Worm (Caenorhabditis elegans): Measurements from ENCODE around the gene dgn-1.

Gene dgn-1

ce11 chrX:10914421-10915277, 14.1 kb downstream of the dgn-1 start (continued):
- TF ChIP-seq C16A3.4 (tag; optimal IDR thresholded peaks at IDR 0.05) (no peak), ceh-82 (tag; optimal IDR thresholded peaks at IDR 0.05) (no peak), nhr-85 (tag) (peak; percentile 83), pqm-1 (tag; optimal IDR thresholded peaks at IDR 0.05) (no peak), nhr-84 (tag; optimal IDR thresholded peaks at IDR 0.05) (no peak), elt-2 (tag; optimal IDR thresholded peaks at IDR 0.05) (peak; percentile 66), unc-130 (tag; optimal IDR thresholded peaks at IDR 0.05) (no peak), C34B4.2 (tag; optimal IDR thresholded peaks at IDR 0.05) (no peak), ces-1 (GFP tag; optimal IDR thresholded peaks at IDR 0.05) (no peak), sup-37 (GFP tag; optimal IDR thresholded peaks at IDR 0.05) (no peak)

- TF ChIP-seq nhr-11 (tag; optimal IDR thresholded peaks at IDR 0.05) (no peak), lsy-2 (tag; optimal IDR thresholded peaks at IDR 0.05) (no peak), hlh-4 (tag; optimal IDR thresholded peaks at IDR 0.05) (no peak), irx-1 (tag; optimal IDR thresholded peaks at IDR 0.05) (no peak), lir-3 (tag; optimal IDR thresholded peaks at IDR 0.05; ENCODE audit: poor library complexity) (no peak), hpl-2 (GFP tag; optimal IDR thresholded peaks at IDR 0.05) (no peak), ceh-88 (GFP tag; IDR thresholded peaks at IDR 0.05) (no peak), dpl-1 (GFP tag; optimal IDR thresholded peaks at IDR 0.05) (no peak), tlp-1 (tag; optimal IDR thresholded peaks at IDR 0.05) (no peak), rnt-1 (tag; optimal IDR thresholded peaks at IDR 0.05) (no peak), zag-1 (tag; optimal IDR thresholded peaks at IDR 0.05) (no peak), mep-1 (tag; optimal IDR thresholded peaks at IDR 0.05) (no peak), skn-1 (tag; optimal IDR thresholded peaks at IDR 0.05) (no peak), mdl-1 (tag; optimal IDR thresholded peaks at IDR 0.05) (no peak), lin-13 (GFP tag; optimal IDR thresholded peaks at IDR 0.05) (no peak), hlh-17 (GFP tag; optimal IDR thresholded peaks at IDR 0.05; ENCODE audit: borderline replicate concordance) (no peak), C34B4.2 (tag; optimal IDR thresholded peaks at IDR 0.05) (no peak)
These were observed 14.8 kb downstream of the dgn-1 start, which contains the start of gene F47B10.9 for ce11 chrX:10913981-10914380. Gene F47B10.9, minus strand, starts transcription at chrX:10914081.

- TF ChIP-seq unc-86 (tag; optimal IDR thresholded peaks at IDR 0.05) (no peak), rnt-1 (tag; optimal IDR thresholded peaks at IDR 0.05) (peak; percentile 34)
These were observed 18.1 kb downstream of the dgn-1 start, which contains the start of gene F47B10.8 for ce11 chrX:10910716-10911115. Gene F47B10.8, minus strand, starts transcription at chrX:10910816.

- TF ChIP-seq dsc-1 (tag; optimal IDR thresholded peaks at IDR 0.05) (no peak), nhr-77 (tag; optimal IDR thresholded peaks at IDR 0.05) (no peak), grh-1 (GFP tag; IDR thresholded peaks at IDR 0.05) (no peak), zag-1 (tag; optimal IDR thresholded peaks at IDR 0.05) (no peak), nhr-28 (tag; optimal IDR thresholded peaks at IDR 0.05) (no peak), tlp-1 (tag; optimal IDR thresholded peaks at IDR 0.05) (no peak), ets-5 (GFP tag; IDR thresholded peaks at IDR 0.05) (no peak), ztf-4 (tag; optimal IDR thresholded peaks at IDR 0.05) (no peak), fkh-4 (tag; optimal IDR thresholded peaks at IDR 0.05; ENCODE audit: borderline replicate concordance) (no peak), sup-37 (GFP tag; optimal IDR thresholded peaks at IDR 0.05) (no peak), mab-9 (GFP tag; IDR thresholded peaks at IDR 0.05) (no peak), nhr-76 (tag; optimal IDR thresholded peaks at IDR 0.05) (no peak), unc-86 (tag; optimal IDR thresholded peaks at IDR 0.05) (no peak), irx-1 (tag; optimal IDR thresholded peaks at IDR 0.05) (no peak), ama-1 (optimal IDR thresholded peaks at IDR 0.05) (no peak), egl-13 (tag; optimal IDR thresholded peaks at IDR 0.05) (no peak), hlh-4 (tag; optimal IDR thresholded peaks at IDR 0.05) (no peak), rnt-1 (tag; optimal IDR thresholded peaks at IDR 0.05) (peak; percentile 70), efl-3 (GFP tag; optimal IDR thresholded peaks at IDR 0.05) (no peak), alr-1 (tag; optimal IDR thresholded peaks at IDR 0.05; ENCODE audit: borderline replicate concordance) (no peak), lir-3 (tag; optimal IDR thresholded peaks at IDR 0.05; ENCODE audit: poor library complexity) (no peak), C34B4.2 (tag; optimal IDR thresholded peaks at IDR 0.05) (no peak), zip-4 (GFP tag; optimal IDR thresholded peaks at IDR 0.05) (no peak), nhr-90 (tag; optimal IDR thresholded peaks at IDR 0.05; ENCODE audit: poor library complexity) (no peak), jun-1 (tag; optimal IDR thresholded peaks at IDR 0.05) (no peak), lin-35 (GFP tag; optimal IDR thresholded peaks at IDR 0.05) (no peak), swsn-7 (tag; optimal IDR thresholded peaks at IDR 0.05) (no peak)
These were observed 19.1 kb downstream of the dgn-1 start for ce11 chrX:10909661-10910060.

All from whole organism, L1 larva.